4 fruit fly cellular contexts compared by ENCODE assay signal in the genomic region with DNA sequence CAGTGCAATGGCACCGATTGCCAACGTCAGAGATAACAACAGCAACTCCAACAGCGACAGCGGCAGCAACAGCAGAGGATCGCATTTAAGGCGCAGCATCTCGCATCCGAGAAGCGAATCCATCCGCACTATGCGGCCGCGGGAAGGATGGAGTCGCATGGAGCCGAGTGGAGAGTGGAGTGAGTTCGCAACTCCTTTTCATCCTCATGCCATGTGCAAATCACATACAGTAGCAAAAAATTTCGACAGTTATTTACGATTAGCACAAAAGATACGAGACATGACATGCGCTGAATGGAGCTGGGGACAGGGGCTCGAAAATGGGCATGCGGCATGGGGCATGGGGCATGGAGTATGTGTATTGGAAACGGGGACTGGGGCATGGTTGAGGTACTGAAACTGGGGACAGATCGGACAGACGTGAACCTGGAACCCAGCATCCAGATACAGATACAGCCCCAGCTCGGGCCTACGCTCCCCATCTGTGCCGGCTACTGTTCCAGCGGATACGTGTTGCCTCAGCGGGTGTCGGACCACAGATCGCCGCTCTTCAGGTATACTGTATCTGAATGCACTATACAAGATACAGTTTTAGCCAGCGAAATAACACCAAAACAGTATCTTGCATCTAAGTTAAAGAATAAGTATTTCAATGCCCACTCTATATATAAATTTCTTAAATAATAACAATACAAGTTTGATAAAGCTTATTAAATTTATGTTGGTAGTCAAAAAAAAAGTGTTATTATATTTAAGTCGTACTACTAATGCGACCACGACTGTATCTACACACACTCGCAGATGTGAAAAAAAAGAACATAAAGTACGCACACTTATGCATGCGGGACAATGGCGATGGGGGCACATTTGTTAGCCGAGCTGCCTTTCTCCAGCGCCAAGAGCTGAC.
TF ChIP-seq lines count a peak whose summit lies in the region.

No protein-coding gene starts in this region.

- TF ChIP-seq CTCF in whole organism, embryonic (GFP tag; optimal IDR thresholded peaks at IDR 0.05; lab: Kevin White, UChicago) = no peak

TF ChIP-seq in whole organism, embryonic, 481 proteins besides CTCF, POLR2A, EP300 and RAD21 (continues in another document):
- TF ChIP-seq CG15601 (tag; optimal IDR thresholded peaks at IDR 0.05; lab: Kevin White, UChicago) (no peak), sqz (GFP tag; optimal IDR thresholded peaks at IDR 0.05; lab: Kevin White, UChicago) (peak; percentile 80), Jarid2 (GFP tag; optimal IDR thresholded peaks at IDR 0.05; lab: Kevin White, UChicago) (peak; percentile 42), CG14014 (GFP tag; IDR thresholded peaks at IDR 0.05; lab: Robert Waterston, UW) (no peak), vvl (GFP tag; IDR thresholded peaks at IDR 0.05; lab: Robert Waterston, UW) (peak; percentile 65), dysf (GFP tag; IDR thresholded peaks at IDR 0.05; lab: Robert Waterston, UW) (0 out of 3 replicates have a peak, but pooled peaks have one; percentile 34), CG7357 (GFP tag; IDR thresholded peaks at IDR 0.05; lab: Robert Waterston, UW) (no peak), nom (GFP tag; optimal IDR thresholded peaks at IDR 0.05; lab: Kevin White, UChicago) (peak; percentile 78), CG18262 (tag; optimal IDR thresholded peaks at IDR 0.05; lab: Kevin White, UChicago) (peak; percentile 83), hbn (GFP tag; IDR thresholded peaks at IDR 0.05; lab: Robert Waterston, UW; ENCODE audit: partially characterized antibody) (no peak), sim (GFP tag; IDR thresholded peaks at IDR 0.05; lab: Robert Waterston, UW) (0 out of 2 replicates have a peak, but pooled peaks have one; percentile 53), CG5180 (GFP tag; optimal IDR thresholded peaks at IDR 0.05; lab: Kevin White, UChicago) (peak; percentile 6), CG6254 (GFP tag; optimal IDR thresholded peaks at IDR 0.05; lab: Kevin White, UChicago) (peak; percentile 73), CG8281 (tag; optimal IDR thresholded peaks at IDR 0.05; lab: Kevin White, UChicago) (peak; percentile 21), CG30431 (GFP tag; optimal IDR thresholded peaks at IDR 0.05; lab: Kevin White, UChicago) (peak; percentile 1), Fer3 (tag; optimal IDR thresholded peaks at IDR 0.05; lab: Kevin White, UChicago) (peak; percentile 44), CG7556 (GFP tag; optimal IDR thresholded peaks at IDR 0.05; lab: Kevin White, UChicago) (peak; percentile 15), CG4328 (GFP tag; optimal IDR thresholded peaks at IDR 0.05; lab: Kevin White, UChicago) (peak; percentile 23), lab (GFP tag; optimal IDR thresholded peaks at IDR 0.05; lab: Kevin White, UChicago) (peak; percentile 27)

TF ChIP-seq in whole organism, prepupa, 60 proteins besides CTCF, POLR2A, EP300 and RAD21 (continues in another document):
- TF ChIP-seq Smox (GFP tag; optimal IDR thresholded peaks at IDR 0.05; lab: Kevin White, UChicago) (peak; percentile 75), CG10631 (GFP tag; optimal IDR thresholded peaks at IDR 0.05; lab: Kevin White, UChicago) (peak; percentile 84), CG11294 (GFP tag; IDR thresholded peaks at IDR 0.05; lab: Robert Waterston, UW) (peak; percentile 63; the same call in 1 of the 2 replicates), fd85E (GFP tag; optimal IDR thresholded peaks at IDR 0.05; lab: Kevin White, UChicago) (peak; percentile 53), svp (GFP tag; lab: Kevin White, UChicago) (peak; percentile 84), CG31627 (GFP tag; optimal IDR thresholded peaks at IDR 0.05; lab: Kevin White, UChicago) (peak; percentile 27), CG10669 (GFP tag; optimal IDR thresholded peaks at IDR 0.05; lab: Kevin White, UChicago) (peak; percentile 88), eg (GFP tag; IDR thresholded peaks at IDR 0.05; lab: Robert Waterston, UW) (peak; percentile 76), Met (GFP tag; optimal IDR thresholded peaks at IDR 0.05; lab: Kevin White, UChicago) (peak; percentile 73), acj6 (GFP tag; optimal IDR thresholded peaks at IDR 0.05; lab: Kevin White, UChicago) (peak; percentile 74), CG8632 (GFP tag; optimal IDR thresholded peaks at IDR 0.05; lab: Kevin White, UChicago) (peak; percentile 78), achi (GFP tag; optimal IDR thresholded peaks at IDR 0.05; lab: Kevin White, UChicago) (peak; percentile 75), CG32006 (GFP tag; optimal IDR thresholded peaks at IDR 0.05; lab: Kevin White, UChicago) (peak; percentile 78), CG6854 (GFP tag; optimal IDR thresholded peaks at IDR 0.05; lab: Kevin White, UChicago) (peak; percentile 46), CG6276 (GFP tag; optimal IDR thresholded peaks at IDR 0.05; lab: Kevin White, UChicago) (peak; percentile 85), CG6808 (GFP tag; optimal IDR thresholded peaks at IDR 0.05; lab: Kevin White, UChicago) (peak; percentile 89), Blimp-1 (GFP tag; optimal IDR thresholded peaks at IDR 0.05; lab: Kevin White, UChicago) (peak; percentile 64), CG11902 (GFP tag; optimal IDR thresholded peaks at IDR 0.05; lab: Kevin White, UChicago) (peak; percentile 67), spab (GFP tag; optimal IDR thresholded peaks at IDR 0.05; lab: Kevin White, UChicago) (peak; percentile 88), CG7368 (GFP tag; optimal IDR thresholded peaks at IDR 0.05; lab: Kevin White, UChicago) (peak; percentile 64)

TF ChIP-seq in whole organism, pupa, 21 proteins besides CTCF, POLR2A, EP300 and RAD21:
- TF ChIP-seq CG4496 (GFP tag; IDR thresholded peaks at IDR 0.05; lab: Robert Waterston, UW) (peak; percentile 83), CG14655 (GFP tag; optimal IDR thresholded peaks at IDR 0.05; lab: Kevin White, UChicago) (peak; percentile 91), CG8159 (tag; optimal IDR thresholded peaks at IDR 0.05; lab: Kevin White, UChicago) (peak; percentile 96), CG13204 (GFP tag; optimal IDR thresholded peaks at IDR 0.05; lab: Kevin White, UChicago) (peak; percentile 23), CG32121 (GFP tag; IDR thresholded peaks at IDR 0.05; lab: Robert Waterston, UW) (peak; percentile 76), CG10348 (GFP tag; IDR thresholded peaks at IDR 0.05; lab: Robert Waterston, UW) (no peak), Pif1A (GFP tag; optimal IDR thresholded peaks at IDR 0.05; lab: Kevin White, UChicago) (peak; percentile 88), Ets98B (GFP tag; IDR thresholded peaks at IDR 0.05; lab: Robert Waterston, UW) (peak; percentile 71), CG12605 (GFP tag; IDR thresholded peaks at IDR 0.05; lab: Robert Waterston, UW) (peak; percentile 83), EcR (GFP tag; optimal IDR thresholded peaks at IDR 0.05; lab: Kevin White, UChicago) (peak; percentile 59), CG34367 (tag; optimal IDR thresholded peaks at IDR 0.05; lab: Kevin White, UChicago) (peak; percentile 78), D1 (tag; optimal IDR thresholded peaks at IDR 0.05; lab: Kevin White, UChicago) (peak; percentile 90), Snoo (tag; optimal IDR thresholded peaks at IDR 0.05; lab: Kevin White, UChicago) (peak; percentile 68), CG17806 (tag; optimal IDR thresholded peaks at IDR 0.05; lab: Kevin White, UChicago) (peak; percentile 95), CG9948 (tag; optimal IDR thresholded peaks at IDR 0.05; lab: Kevin White, UChicago) (peak; percentile 94), rn (GFP tag; IDR thresholded peaks at IDR 0.05; lab: Robert Waterston, UW) (no peak), fd96Ca (GFP tag; IDR thresholded peaks at IDR 0.05; lab: Robert Waterston, UW) (peak; percentile 60; the same call in 2 of the 3 replicates), Pif1B (GFP tag; optimal IDR thresholded peaks at IDR 0.05; lab: Kevin White, UChicago) (peak; percentile 78), CG8301 (tag; optimal IDR thresholded peaks at IDR 0.05; lab: Kevin White, UChicago) (peak; percentile 91), CG15710 (tag; optimal IDR thresholded peaks at IDR 0.05; lab: Kevin White, UChicago) (peak; percentile 90), gl (tag; optimal IDR thresholded peaks at IDR 0.05; lab: Kevin White, UChicago) (peak; percentile 74)

TF ChIP-seq in whole organism, wandering third instar larva, 38 proteins besides CTCF, POLR2A, EP300 and RAD21 (continues in another document):
- peak; percentile 59 for TF ChIP-seq psq (GFP tag; optimal IDR thresholded peaks at IDR 0.05; lab: Kevin White, UChicago)
- TF ChIP-seq HLH106 (tag; optimal IDR thresholded peaks at IDR 0.05; lab: Kevin White, UChicago) = peak; percentile 81
- peak; percentile 53 for TF ChIP-seq Vsx2 (GFP tag; optimal IDR thresholded peaks at IDR 0.05; lab: Kevin White, UChicago; ENCODE audit: partially characterized antibody)
- TF ChIP-seq jim (GFP tag; optimal IDR thresholded peaks at IDR 0.05; lab: Kevin White, UChicago) = no peak
- peak; percentile 40 for TF ChIP-seq Hr83 (GFP tag; optimal IDR thresholded peaks at IDR 0.05; lab: Kevin White, UChicago; ENCODE audit: poor library complexity, severe bottlenecking)
- peak; percentile 51 for TF ChIP-seq CG9705 (GFP tag; optimal IDR thresholded peaks at IDR 0.05; lab: Kevin White, UChicago)
- TF ChIP-seq tai (GFP tag; optimal IDR thresholded peaks at IDR 0.05; lab: Kevin White, UChicago) = peak; percentile 32
- TF ChIP-seq brk (GFP tag; optimal IDR thresholded peaks at IDR 0.05; lab: Kevin White, UChicago) = no peak
- TF ChIP-seq Abd-B (GFP tag; optimal IDR thresholded peaks at IDR 0.05; lab: Kevin White, UChicago) = no peak
- no peak for TF ChIP-seq Jra (GFP tag; optimal IDR thresholded peaks at IDR 0.05; lab: Kevin White, UChicago)
- peak; percentile 77 for TF ChIP-seq h (GFP tag; optimal IDR thresholded peaks at IDR 0.05; lab: Kevin White, UChicago)
- peak; percentile 48 for TF ChIP-seq Hnf4 (GFP tag; optimal IDR thresholded peaks at IDR 0.05; lab: Kevin White, UChicago)
- peak; percentile 7 to 65 for TF ChIP-seq dl (GFP tag; optimal IDR thresholded peaks at IDR 0.05; lab: Kevin White, UChicago; ENCODE audit: insufficient read depth in 1 of 2, partially characterized antibody in 2 of 2)
- no peak for TF ChIP-seq N (GFP tag; optimal IDR thresholded peaks at IDR 0.05; lab: Kevin White, UChicago)
- peak; percentile 21 for TF ChIP-seq br (GFP tag; optimal IDR thresholded peaks at IDR 0.05; lab: Kevin White, UChicago)
- peak; percentile 43 for TF ChIP-seq Rel (GFP tag; optimal IDR thresholded peaks at IDR 0.05; lab: Kevin White, UChicago)
- peak; percentile 19 for TF ChIP-seq Rel (tag; optimal IDR thresholded peaks at IDR 0.05; lab: Kevin White, UChicago)
- peak; percentile 74 for TF ChIP-seq Sp1 (GFP tag; optimal IDR thresholded peaks at IDR 0.05; lab: Kevin White, UChicago)
- TF ChIP-seq woc (GFP tag; optimal IDR thresholded peaks at IDR 0.05; lab: Kevin White, UChicago) = peak; percentile 72
- TF ChIP-seq Hr78 (GFP tag; optimal IDR thresholded peaks at IDR 0.05; lab: Kevin White, UChicago) = no peak
- peak in 1 of 2 experiments; percentile 69 for TF ChIP-seq foxo (GFP tag; optimal IDR thresholded peaks at IDR 0.05; lab: Kevin White, UChicago)
- peak; percentile 60 for TF ChIP-seq OdsH (GFP tag; optimal IDR thresholded peaks at IDR 0.05; lab: Kevin White, UChicago)
- peak; percentile 51 for TF ChIP-seq rgr (GFP tag; optimal IDR thresholded peaks at IDR 0.05; lab: Kevin White, UChicago)
- peak; percentile 24 for TF ChIP-seq Dif (GFP tag; optimal IDR thresholded peaks at IDR 0.05; lab: Kevin White, UChicago; ENCODE audit: partially characterized antibody)

Comparison
In these comparisons a context has a peak if more than half of its experiments do, and no peak if none do; other contexts are left out.
1. Of the 7 proteins assayed by ChIP-seq in both whole organism, embryonic and whole organism, prepupa: peak only in whole organism, embryonic: none; only in whole organism, prepupa: CG16779, CG6854, Gug, Hr39 and Lpt; in both: Blimp-1 and Sox102F; in neither: 0.